Worm (Caenorhabditis elegans) whole organism, L4 larva: ENCODE results near the gene bath-36.

Source experiments
- D1046.2 ChIP-seq: fragments of 200-800 bp; sonication (Bioruptor generic); IDR thresholded peaks from 2 replicates; pipeline ENCODE4 v1.3.6; 2022; ENCODE audit warnings: missing genetic modification characterization, missing compliant biosample characterization
- F37D6.2 ChIP-seq: sonication (generic microtip); optimal IDR thresholded peaks from 2 replicates; lab custom pipeline; 2016; ENCODE audit warnings: mild to moderate bottlenecking, missing genetic modification characterization, missing compliant biosample characterization
- F49E8.2 ChIP-seq: sonication (generic microtip); optimal IDR thresholded peaks from 2 replicates; lab custom pipeline; 2016; ENCODE audit warnings: missing compliant biosample characterization, mild to moderate bottlenecking, missing genetic modification characterization, borderline replicate concordance
- R02D3.7 ChIP-seq: fragments of 150-350 bp; sonication (generic microtip); optimal IDR thresholded peaks from 3 replicates; lab custom pipeline; 2014; ENCODE audit warnings: missing biosample characterization, missing genetic modification characterization
- Y105C5A.15 ChIP-seq: fragments of 200-800 bp; sonication (Bioruptor generic); IDR thresholded peaks from 2 replicates; pipeline ENCODE4 v1.3.6; 2022; ENCODE audit warnings: missing genetic modification characterization, missing compliant biosample characterization
- Y48G9A.11 ChIP-seq: fragments of 200-800 bp; sonication (Bioruptor generic); IDR thresholded peaks from 2 replicates; pipeline ENCODE4 v1.3.6; 2022; ENCODE audit warnings: missing genetic modification reagents, missing genetic modification characterization, missing compliant biosample characterization
- ZK546.5 ChIP-seq, 2 experiments: sonication (generic microtip); optimal IDR thresholded peaks; 2 replicates each; lab custom pipeline; 2017; ENCODE audit warnings: missing biosample characterization in 2 of 2, missing genetic modification characterization in 2 of 2
- ama-1 ChIP-seq: fragments of 150-350 bp; optimal IDR thresholded peaks from 2 replicates; lab custom pipeline; 2014; ENCODE audit warnings: inconsistent platforms, mixed read lengths
- arid-1 ChIP-seq: fragments of 200-800 bp; sonication (Bioruptor generic); conservative IDR thresholded peaks from 2 replicates; pipeline ENCODE4 v1.3.6; 2022; ENCODE audit warnings: missing genetic modification reagents, missing genetic modification characterization, missing compliant biosample characterization
- ceh-32 ChIP-seq: sonication (generic microtip); optimal IDR thresholded peaks from 2 replicates; lab custom pipeline; 2016; ENCODE audit warnings: mild to moderate bottlenecking, missing genetic modification characterization, missing compliant biosample characterization; ENCODE audit not compliant: poor library complexity
- ctbp-1 ChIP-seq: fragments of 200-800 bp; sonication (Bioruptor generic); IDR thresholded peaks from 2 replicates; pipeline ENCODE4 v1.3.6; 2022; ENCODE audit warnings: missing genetic modification reagents, missing genetic modification characterization, missing compliant biosample characterization
- daf-12 ChIP-seq: fragments of 150-350 bp; optimal IDR thresholded peaks from 2 replicates; lab custom pipeline; 2014; ENCODE audit warnings: missing biosample characterization, missing genetic modification reagents, missing genetic modification characterization
- daf-19 ChIP-seq: fragments of 200-800 bp; sonication (Bioruptor generic); conservative IDR thresholded peaks from 2 replicates; pipeline ENCODE4 v1.3.6; 2022; ENCODE audit warnings: missing genetic modification characterization, missing compliant biosample characterization
- dmd-6 ChIP-seq: fragments of 200-800 bp; sonication (Bioruptor generic); IDR thresholded peaks from 2 replicates; pipeline ENCODE4 v1.3.6; 2022; ENCODE audit warnings: missing genetic modification reagents, missing genetic modification characterization, missing compliant biosample characterization
- dmd-9 ChIP-seq: fragments of 200-800 bp; sonication (Bioruptor generic); IDR thresholded peaks from 2 replicates; pipeline ENCODE4 v1.3.6; 2022; ENCODE audit warnings: missing genetic modification reagents, missing genetic modification characterization, missing compliant biosample characterization
- dve-1 ChIP-seq: sonication (generic microtip); optimal IDR thresholded peaks from 2 replicates; lab custom pipeline; 2017; ENCODE audit warnings: antibody characterized with exemption, mild to moderate bottlenecking, missing genetic modification characterization, missing compliant biosample characterization; ENCODE audit not compliant: insufficient read depth
- fkh-10 ChIP-seq: fragments of 150-350 bp; optimal IDR thresholded peaks from 2 replicates; lab custom pipeline; 2014; ENCODE audit warnings: missing biosample characterization, missing genetic modification reagents, missing genetic modification characterization
- hif-1 ChIP-seq, 2 experiments: sonication (generic microtip); optimal IDR thresholded peaks; 2 replicates each; lab custom pipeline; 2016 to 2017; ENCODE audit warnings: missing compliant biosample characterization in 2 of 2, missing genetic modification characterization in 2 of 2, missing genetic modification reagents in 2 of 2, missing genotype in 2 of 2, mild to moderate bottlenecking in 1 of 2
- hmg-1.1 ChIP-seq: fragments of 200-800 bp; sonication (Bioruptor generic); IDR thresholded peaks from 2 replicates; pipeline ENCODE4 v1.3.6; 2022; ENCODE audit warnings: missing genetic modification reagents, missing genetic modification characterization, missing compliant biosample characterization
- lim-7 ChIP-seq: fragments of 200-800 bp; sonication (Bioruptor generic); IDR thresholded peaks from 2 replicates; pipeline ENCODE4 v1.3.6; 2022; ENCODE audit warnings: missing genetic modification characterization, missing compliant biosample characterization
- lin-13 ChIP-seq: fragments of 150-350 bp; optimal IDR thresholded peaks from 2 replicates; lab custom pipeline; 2014; ENCODE audit warnings: missing biosample characterization, missing genetic modification reagents, missing genetic modification characterization
- lin-15B ChIP-seq: fragments of 150-350 bp; sonication (generic microtip); optimal IDR thresholded peaks from 3 replicates; lab custom pipeline; 2014; ENCODE audit warnings: missing biosample characterization, missing genetic modification characterization
- lin-29 ChIP-seq: fragments of 200-800 bp; sonication (Bioruptor generic); IDR thresholded peaks from 2 replicates; pipeline ENCODE4 v1.3.6; 2022; ENCODE audit warnings: missing genetic modification reagents, missing genetic modification characterization, missing compliant biosample characterization
- lin-38 ChIP-seq: fragments of 200-800 bp; sonication (Bioruptor generic); IDR thresholded peaks from 2 replicates; pipeline ENCODE4 v1.3.6; 2022; ENCODE audit warnings: missing genetic modification reagents, missing genetic modification characterization, missing compliant biosample characterization
- madf-9 ChIP-seq: fragments of 200-800 bp; sonication (Bioruptor generic); conservative IDR thresholded peaks from 2 replicates; pipeline ENCODE4 v1.3.6; 2022; ENCODE audit warnings: missing genetic modification reagents, missing genetic modification characterization, missing compliant biosample characterization
- mdl-1 ChIP-seq, 2 experiments: fragments of 150-350 bp in 1 of 2; sonication (generic microtip) in 1 of 2; optimal IDR thresholded peaks; 2 replicates each; lab custom pipeline; 2014 to 2017; ENCODE audit warnings: missing biosample characterization in 2 of 2, missing genetic modification characterization in 2 of 2
- nhr-10 ChIP-seq: fragments of 150-350 bp; optimal IDR thresholded peaks from 2 replicates; lab custom pipeline; 2014; ENCODE audit warnings: missing biosample characterization, missing genetic modification characterization
- nhr-28 ChIP-seq: fragments of 150-350 bp; optimal IDR thresholded peaks from 2 replicates; lab custom pipeline; 2014; ENCODE audit warnings: missing biosample characterization, missing genetic modification characterization
- nhr-41 ChIP-seq: fragments of 200-800 bp; sonication (Bioruptor generic); IDR thresholded peaks from 2 replicates; pipeline ENCODE4 v1.3.6; 2022; ENCODE audit warnings: missing genetic modification reagents, missing genetic modification characterization, missing compliant biosample characterization
- nhr-6 ChIP-seq: fragments of 150-350 bp; optimal IDR thresholded peaks from 2 replicates; lab custom pipeline; 2014; ENCODE audit warnings: missing biosample characterization, missing genetic modification characterization
- nhr-76 ChIP-seq: fragments of 150-350 bp; optimal IDR thresholded peaks from 2 replicates; lab custom pipeline; 2014; ENCODE audit warnings: missing biosample characterization, missing genetic modification characterization
- pqm-1 ChIP-seq: sonication (generic microtip); optimal IDR thresholded peaks from 2 replicates; lab custom pipeline; 2017; ENCODE audit warnings: missing biosample characterization, missing genetic modification characterization
- sdz-12 ChIP-seq: fragments of 200-800 bp; sonication (Bioruptor generic); optimal IDR thresholded peaks from 2 replicates; lab custom pipeline; 2018; ENCODE audit warnings: mild to moderate bottlenecking, missing genetic modification characterization, missing compliant biosample characterization
- set-16 ChIP-seq: fragments of 200-800 bp; sonication (Bioruptor generic); IDR thresholded peaks from 2 replicates; pipeline ENCODE4 v1.3.6; 2022; ENCODE audit warnings: missing genetic modification reagents, missing genetic modification characterization, missing compliant biosample characterization
- skn-1 ChIP-seq: fragments of 150-350 bp; optimal IDR thresholded peaks from 2 replicates; lab custom pipeline; 2014; ENCODE audit warnings: missing biosample characterization, missing genetic modification characterization
- snpc-1.2 ChIP-seq: fragments of 200-800 bp; sonication (Bioruptor generic); IDR thresholded peaks from 2 replicates; pipeline ENCODE4 v1.3.6; 2022; ENCODE audit warnings: missing genetic modification reagents, missing genetic modification characterization, missing compliant biosample characterization
- spr-1 ChIP-seq: sonication (generic microtip); optimal IDR thresholded peaks from 2 replicates; lab custom pipeline; 2016; ENCODE audit warnings: mild to moderate bottlenecking, missing genetic modification characterization, missing compliant biosample characterization
- spr-3 ChIP-seq: fragments of 200-800 bp; sonication (Bioruptor generic); optimal IDR thresholded peaks from 2 replicates; lab custom pipeline; 2018; ENCODE audit warnings: mild to moderate bottlenecking, missing genetic modification characterization, missing compliant biosample characterization
- tag-97 ChIP-seq: fragments of 200-800 bp; sonication (Bioruptor generic); IDR thresholded peaks from 2 replicates; pipeline ENCODE4 v1.3.6; 2022; ENCODE audit warnings: missing genetic modification characterization, missing compliant biosample characterization
- tra-1 ChIP-seq: fragments of 200-800 bp; sonication (Bioruptor generic); IDR thresholded peaks from 2 replicates; pipeline ENCODE4 v1.3.6; 2022; ENCODE audit warnings: missing genetic modification reagents, missing genetic modification characterization, missing compliant biosample characterization
- unc-130 ChIP-seq: sonication (generic microtip); optimal IDR thresholded peaks from 2 replicates; lab custom pipeline; 2016; ENCODE audit warnings: missing genetic modification reagents, missing genetic modification characterization, missing compliant biosample characterization
- vab-7 ChIP-seq: fragments of 200-800 bp; sonication (Bioruptor generic); IDR thresholded peaks from 2 replicates; pipeline ENCODE4 v1.3.6; 2022; ENCODE audit warnings: missing genetic modification reagents, missing genetic modification characterization, missing compliant biosample characterization
- zag-1 ChIP-seq: fragments of 150-350 bp; optimal IDR thresholded peaks from 2 replicates; lab custom pipeline; 2014; ENCODE audit warnings: missing biosample characterization, missing genetic modification characterization
- zfp-3 ChIP-seq: fragments of 200-800 bp; sonication (Bioruptor generic); conservative IDR thresholded peaks from 2 replicates; pipeline ENCODE4 v1.3.6; 2022; ENCODE audit warnings: missing genetic modification reagents, missing genetic modification characterization, missing compliant biosample characterization
- zip-11 ChIP-seq: fragments of 200-800 bp; sonication (Bioruptor generic); IDR thresholded peaks from 2 replicates; pipeline ENCODE4 v1.3.6; 2022; ENCODE audit warnings: missing genetic modification characterization, missing compliant biosample characterization
- ztf-7 ChIP-seq: fragments of 150-350 bp; optimal IDR thresholded peaks from 2 replicates; lab custom pipeline; 2014; ENCODE audit warnings: missing biosample characterization, missing genetic modification characterization

bath-36 gene

ce11 chrV:15182407-15182806 is 5.3 kb upstream of the bath-36 start, which contains the start of gene fbxa-84:
Gene fbxa-84 (plus strand): TSS chrV:15182440.
- TF ChIP-seq dmd-6 (GFP tag; lab: Robert Waterston, UW) (peak; percentile 33; the same call in 1 of the 2 replicates), spr-3 (GFP tag; lab: Kevin White, UChicago) (no peak), pqm-1 (peak; percentile 9), dve-1 (tag; lab: Kevin White, UChicago) (peak; percentile 2), lin-29 (GFP tag; lab: Robert Waterston, UW) (no peak), vab-7 (GFP tag; lab: Robert Waterston, UW) (no peak), nhr-28 (tag; lab: Kevin White, UChicago) (peak; percentile 10)

ce11 chrV:15184097-15185040 is 3.3 kb upstream of the bath-36 start, which contains the start of gene Y75B12B.1:
Gene Y75B12B.1 (plus strand): TSS chrV:15184699.
- TF ChIP-seq lin-13 (GFP tag; lab: Kevin White, UChicago) (peak; percentile 12), snpc-1.2 (GFP tag; lab: Robert Waterston, UW) (0 out of 2 replicates have a peak, but pooled peaks have one; percentile 39), madf-9 (GFP tag; lab: Robert Waterston, UW) (no peak), skn-1 (tag; lab: Kevin White, UChicago) (no peak), D1046.2 (GFP tag; lab: Robert Waterston, UW) (no peak), lin-15B (tag; lab: Kevin White, UChicago) (no peak), Y105C5A.15 (GFP tag; lab: Robert Waterston, UW) (no peak), spr-1 (no peak), zip-11 (no peak), F49E8.2 (tag; lab: Kevin White, UChicago) (peak; percentile 78), nhr-41 (no peak), mdl-1 (tag; optimal IDR thresholded peaks at IDR 0.05; lab: Kevin White, UChicago) (no peak), zag-1 (tag; lab: Kevin White, UChicago) (no peak), set-16 (GFP tag; lab: Robert Waterston, UW) (no peak), ztf-7 (tag; lab: Kevin White, UChicago) (no peak), nhr-6 (tag; lab: Kevin White, UChicago) (no peak), Y48G9A.11 (GFP tag; lab: Robert Waterston, UW) (peak; percentile 21; the same call in 1 of the 2 replicates), ZK546.5 (tag; optimal IDR thresholded peaks at IDR 0.05; lab: Kevin White, UChicago) (no peak), fkh-10 (GFP tag; lab: Kevin White, UChicago) (no peak), F37D6.2 (tag; lab: Kevin White, UChicago) (no peak), R02D3.7 (tag; lab: Kevin White, UChicago) (no peak), daf-19 (no peak), tag-97 (GFP tag; lab: Robert Waterston, UW) (no peak), daf-12 (tag; lab: Kevin White, UChicago) (no peak), zfp-3 (GFP tag; lab: Robert Waterston, UW) (no peak), nhr-10 (tag; lab: Kevin White, UChicago) (no peak), lim-7 (GFP tag; lab: Robert Waterston, UW) (no peak), ceh-32 (no peak), ama-1 (lab: Kevin White, UChicago) (no peak), lin-38 (GFP tag; lab: Robert Waterston, UW) (peak; percentile 74), ctbp-1 (GFP tag; lab: Robert Waterston, UW) (no peak), unc-130 (peak; percentile 55), tra-1 (GFP tag; lab: Robert Waterston, UW) (no peak), hmg-1.1 (GFP tag; lab: Robert Waterston, UW) (no peak), hif-1 (tag; optimal IDR thresholded peaks at IDR 0.05; lab: Kevin White, UChicago) (no peak), arid-1 (0 out of 2 replicates have a peak, but pooled peaks have one; percentile 4), sdz-12 (GFP tag; lab: Kevin White, UChicago) (no peak), lin-29 (GFP tag; lab: Robert Waterston, UW) (no peak), dmd-9 (GFP tag; lab: Robert Waterston, UW) (no peak), nhr-76 (tag; lab: Kevin White, UChicago) (no peak)
- TF ChIP-seq, all 104 proteins: peak for 7
